Fruit fly (Drosophila melanogaster) whole organism, embryonic: Measurements from ENCODE around the gene GNBP2.

Source experiments
- Aef1 ChIP-seq: fragments of 200-800 bp; sonication (Bioruptor generic); IDR thresholded peaks from 3 replicates; pipeline ENCODE4 v1.3.6; 2022; ENCODE audit warnings: missing biosample characterization, missing genetic modification characterization
- CG10431 ChIP-seq: fragments of 200-800 bp; sonication (Bioruptor generic); optimal IDR thresholded peaks from 3 replicates; lab custom pipeline; 2018; ENCODE audit warnings: missing biosample characterization, mild to moderate bottlenecking, missing genetic modification characterization
- CG12659 ChIP-seq: fragments of 200-800 bp; sonication (Bioruptor generic); optimal IDR thresholded peaks from 3 replicates; lab custom pipeline; 2017; ENCODE audit warnings: mild to moderate bottlenecking, missing biosample characterization, missing genetic modification reagents, missing genetic modification characterization
- CG13424 ChIP-seq: fragments of 200-800 bp; sonication (Bioruptor generic); optimal IDR thresholded peaks from 2 replicates; lab custom pipeline; 2019; ENCODE audit warnings: missing biosample characterization, mild to moderate bottlenecking, missing genetic modification characterization, moderate library complexity
- CG15269 ChIP-seq: fragments of 200-800 bp; sonication (Bioruptor generic); optimal IDR thresholded peaks from 2 replicates; lab custom pipeline; 2018; ENCODE audit warnings: missing biosample characterization, mild to moderate bottlenecking, missing genetic modification characterization, moderate library complexity
- CG7271 ChIP-seq: fragments of 200-800 bp; sonication (Bioruptor generic); optimal IDR thresholded peaks from 2 replicates; lab custom pipeline; 2018; ENCODE audit warnings: missing biosample characterization, mild to moderate bottlenecking, missing genetic modification characterization, moderate library complexity
- CTCF ChIP-seq: fragments of 200-800 bp; sonication (Bioruptor generic); optimal IDR thresholded peaks from 2 replicates; lab custom pipeline; 2017; ENCODE audit warnings: missing biosample characterization, mild to moderate bottlenecking, missing genetic modification characterization, moderate library complexity
- HmgD ChIP-seq: fragments of 200-800 bp; sonication (Bioruptor generic); optimal IDR thresholded peaks from 3 replicates; lab custom pipeline; 2016; ENCODE audit warnings: missing biosample characterization, missing genetic modification characterization
- bbx ChIP-seq: fragments of 200-800 bp; sonication (Bioruptor generic); IDR thresholded peaks from 2 replicates; pipeline ENCODE4 v1.3.6; 2022; ENCODE audit warnings: missing biosample characterization, missing genetic modification characterization; ENCODE audit not compliant: partially characterized antibody
- br ChIP-seq: fragments of >200 bp; optimal IDR thresholded peaks from 2 replicates; lab custom pipeline; 2017
- kni ChIP-seq: fragments of 200-800 bp; sonication (Bioruptor generic); optimal IDR thresholded peaks from 3 replicates; lab custom pipeline; 2017; ENCODE audit warnings: mild to moderate bottlenecking, missing biosample characterization, missing genetic modification reagents, missing genetic modification characterization
- maf-S ChIP-seq: fragments of 200-800 bp; sonication (Bioruptor generic); optimal IDR thresholded peaks from 2 replicates; lab custom pipeline; 2016; ENCODE audit warnings: missing biosample characterization, missing genetic modification characterization
- pros ChIP-seq: fragments of 200-800 bp; sonication (Bioruptor generic); optimal IDR thresholded peaks from 3 replicates; lab custom pipeline; 2019; ENCODE audit warnings: missing biosample characterization, mild to moderate bottlenecking, missing genetic modification characterization, moderate library complexity
- sens ChIP-seq: fragments of 200-800 bp; sonication (Bioruptor generic); peaks from one replicate; lab custom pipeline; 2016; ENCODE audit warnings: missing biosample characterization, missing genetic modification characterization

- TF ChIP-seq CG7271 (tag; lab: Kevin White, UChicago) (no peak), sens (no peak), HmgD (GFP tag; lab: Kevin White, UChicago) (no peak), CG12659 (no peak), pros (GFP tag; lab: Kevin White, UChicago) (peak; percentile 5), CG13424 (tag; lab: Kevin White, UChicago) (no peak), maf-S (GFP tag; lab: Kevin White, UChicago) (no peak), bbx (no peak), CG15269 (tag; lab: Kevin White, UChicago) (no peak), Aef1 (0 out of 3 replicates have a peak, but pooled peaks have one; percentile 24), kni (GFP tag; lab: Kevin White, UChicago) (no peak), CG10431 (no peak), CTCF (GFP tag; lab: Kevin White, UChicago) (no peak), br (lab: Kevin White, UChicago) (no peak)
These were observed 42.1 kb downstream of the GNBP2 start for dm6 chr3L:18633084-18633483.
